Fruit fly (Drosophila melanogaster): ENCODE measurements around the gene CG11583.
A peak's percentile ranks its signal among the peaks of the same experiment; 100 is the strongest.

CG11583 gene

DNA sequence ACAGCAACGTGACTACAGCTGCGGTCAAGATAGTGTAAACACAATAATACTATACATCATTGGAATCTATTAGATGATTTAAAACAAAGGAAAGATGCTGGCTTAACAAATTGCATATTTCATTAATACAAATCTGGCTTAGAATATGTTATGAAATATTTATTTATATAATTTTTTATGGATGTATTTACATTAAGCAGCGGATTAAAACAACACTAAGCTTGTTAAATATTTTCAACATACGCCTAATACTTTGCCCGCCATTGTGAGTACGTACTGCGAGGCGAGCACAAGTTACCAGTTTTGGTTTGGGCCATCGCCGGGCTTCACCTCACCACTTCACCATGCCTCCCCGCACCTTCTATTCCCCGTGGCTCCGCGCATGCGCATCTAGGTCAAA, 12.7 kb downstream of the CG11583 start (continued):
- TF ChIP-seq kah (GFP tag; optimal IDR thresholded peaks at IDR 0.05) (peak; percentile 56), nom (GFP tag; optimal IDR thresholded peaks at IDR 0.05) (peak; percentile 48), CG11696 (GFP tag; IDR thresholded peaks at IDR 0.05) (peak; percentile 85), CG4820 (GFP tag; optimal IDR thresholded peaks at IDR 0.05) (peak; percentile 11), kni (GFP tag; optimal IDR thresholded peaks at IDR 0.05) (peak; percentile 63), org-1 (GFP tag; optimal IDR thresholded peaks at IDR 0.05) (peak; percentile 71), CG1529 (GFP tag; optimal IDR thresholded peaks at IDR 0.05) (peak; percentile 58), Rx (GFP tag; IDR thresholded peaks at IDR 0.05) (0 out of 2 replicates have a peak, but pooled peaks have one; percentile 23), zfh1 (GFP tag; IDR thresholded peaks at IDR 0.05) (peak; percentile 52; the same call in 1 of the 3 replicates), CG18619 (GFP tag; optimal IDR thresholded peaks at IDR 0.05) (peak; percentile 17), ken (GFP tag; IDR thresholded peaks at IDR 0.05) (no peak), slou (GFP tag; optimal IDR thresholded peaks at IDR 0.05) (no peak), Ada2b (GFP tag; IDR thresholded peaks at IDR 0.05) (peak; percentile 58), CG18599 (GFP tag; optimal IDR thresholded peaks at IDR 0.05) (peak; percentile 80), Stat92E (GFP tag; optimal IDR thresholded peaks at IDR 0.05) (peak in 1 of 3 experiments; percentile 28), scrt (GFP tag; optimal IDR thresholded peaks at IDR 0.05) (peak; percentile 58), Myb (GFP tag; optimal IDR thresholded peaks at IDR 0.05) (no peak), Hr3 (GFP tag; optimal IDR thresholded peaks at IDR 0.05) (peak; percentile 66), Fer1 (GFP tag; optimal IDR thresholded peaks at IDR 0.05) (peak; percentile 79), Asciz (GFP tag; optimal IDR thresholded peaks at IDR 0.05) (peak; percentile 72), NK7.1 (GFP tag; optimal IDR thresholded peaks at IDR 0.05) (no peak), CG7786 (GFP tag; optimal IDR thresholded peaks at IDR 0.05) (no peak), CG12391 (tag; optimal IDR thresholded peaks at IDR 0.05) (peak; percentile 82), CG1602 (GFP tag; optimal IDR thresholded peaks at IDR 0.05) (peak; percentile 49), CG18011 (GFP tag; optimal IDR thresholded peaks at IDR 0.05) (peak; percentile 32), Camta (GFP tag; optimal IDR thresholded peaks at IDR 0.05) (no peak), CG15269 (tag; optimal IDR thresholded peaks at IDR 0.05) (peak; percentile 84), CG2116 (GFP tag; optimal IDR thresholded peaks at IDR 0.05) (peak; percentile 17), CG10209 (GFP tag; optimal IDR thresholded peaks at IDR 0.05) (peak; percentile 66), ftz-f1 (GFP tag; optimal IDR thresholded peaks at IDR 0.05) (no peak), dmrt99B (tag; optimal IDR thresholded peaks at IDR 0.05) (peak; percentile 85), Nf-YC (tag; optimal IDR thresholded peaks at IDR 0.05) (peak; percentile 68), CG13123 (GFP tag; optimal IDR thresholded peaks at IDR 0.05) (no peak), sens (GFP tag) (peak; percentile 55), hkb (optimal IDR thresholded peaks at IDR 0.05) (no peak), hkb (GFP tag; IDR thresholded peaks at IDR 0.05) (peak; percentile 84), fd3F (GFP tag; optimal IDR thresholded peaks at IDR 0.05) (peak; percentile 52), Ssrp (tag; optimal IDR thresholded peaks at IDR 0.05) (peak; percentile 72), CG1832 (GFP tag; optimal IDR thresholded peaks at IDR 0.05) (no peak), CG7372 (GFP tag; IDR thresholded peaks at IDR 0.05) (peak; percentile 47; the same call in 1 of the 2 replicates), chinmo (GFP tag; IDR thresholded peaks at IDR 0.05; ENCODE audit: partially characterized antibody) (no peak), CG17829 (tag; optimal IDR thresholded peaks at IDR 0.05) (peak; percentile 81), CG6254 (GFP tag; optimal IDR thresholded peaks at IDR 0.05) (peak; percentile 61), CG11560 (tag; IDR thresholded peaks at IDR 0.05) (no peak; the same call in 2 of the 3 replicates), Meics (GFP tag; optimal IDR thresholded peaks at IDR 0.05) (peak; percentile 67), Hr51 (GFP tag; optimal IDR thresholded peaks at IDR 0.05) (peak in 1 of 2 experiments; percentile 84), CG17328 (GFP tag; IDR thresholded peaks at IDR 0.05) (peak; percentile 31; the same call in 1 of the 2 replicates), ase (GFP tag; IDR thresholded peaks at IDR 0.05) (peak; percentile 37; the same call in 1 of the 3 replicates), CG3407 (GFP tag; optimal IDR thresholded peaks at IDR 0.05) (peak; percentile 53), luna (GFP tag; optimal IDR thresholded peaks at IDR 0.05) (no peak)
